Fruit fly (Drosophila melanogaster) whole organism, embryonic: ENCODE data around the gene CG16772.

ENCODE experiments used
- Adf1 ChIP-seq: fragments of 200-800 bp; sonication (Bioruptor generic); IDR thresholded peaks from 2 replicates; pipeline ENCODE4 v1.3.6; 2022; ENCODE audit warnings: missing biosample characterization, missing genetic modification characterization
- Antp ChIP-seq: fragments of 200-800 bp; sonication (Bioruptor generic); optimal IDR thresholded peaks from 3 replicates; lab custom pipeline; 2016; ENCODE audit warnings: missing biosample characterization, missing genetic modification characterization
- Awh ChIP-seq: fragments of 200-800 bp; sonication (Bioruptor generic); IDR thresholded peaks from 2 replicates; pipeline ENCODE4, ENCODE4 v1.3.6; 2022; ENCODE audit warnings: missing biosample characterization, missing genetic modification characterization
- Bdp1 ChIP-seq: fragments of 200-800 bp; sonication (Bioruptor generic); optimal IDR thresholded peaks from 3 replicates; lab custom pipeline; 2016; ENCODE audit warnings: missing biosample characterization, missing genetic modification characterization
- CG10274 ChIP-seq: fragments of 200-800 bp; sonication (Bioruptor generic); optimal IDR thresholded peaks from 3 replicates; lab custom pipeline; 2017; ENCODE audit warnings: missing biosample characterization, mild to moderate bottlenecking, missing genetic modification characterization
- CG11085 ChIP-seq: fragments of 200-800 bp; sonication (Bioruptor generic); IDR thresholded peaks from 2 replicates; pipeline ENCODE4 v1.3.6; 2022; ENCODE audit warnings: missing biosample characterization, missing genetic modification characterization
- CG11247 ChIP-seq: fragments of 200-800 bp; sonication (Bioruptor generic); IDR thresholded peaks from 2 replicates; pipeline ENCODE4 v1.3.6; 2022; ENCODE audit warnings: missing biosample characterization, missing genetic modification characterization
- CG12104 ChIP-seq: fragments of 200-800 bp; sonication (Bioruptor generic); optimal IDR thresholded peaks from 3 replicates; lab custom pipeline; 2016; ENCODE audit warnings: missing biosample characterization, missing genetic modification characterization
- CG13287 ChIP-seq: fragments of 200-800 bp; sonication (Bioruptor generic); IDR thresholded peaks from 2 replicates; pipeline ENCODE4 v1.3.6; 2022; ENCODE audit warnings: missing biosample characterization, missing genetic modification characterization; ENCODE audit not compliant: partially characterized antibody
- CG16815 ChIP-seq: fragments of 200-800 bp; sonication (Bioruptor generic); optimal IDR thresholded peaks from 3 replicates; lab custom pipeline; 2017; ENCODE audit warnings: missing biosample characterization, mild to moderate bottlenecking, missing genetic modification characterization
- CG18599 ChIP-seq: fragments of 200-800 bp; sonication (Bioruptor generic); optimal IDR thresholded peaks from 3 replicates; lab custom pipeline; 2017; ENCODE audit warnings: missing biosample characterization, missing genetic modification characterization, mild to moderate bottlenecking, moderate library complexity, missing genetic modification reagents
- CG18619 ChIP-seq: fragments of 200-800 bp; sonication (Bioruptor generic); optimal IDR thresholded peaks from 3 replicates; lab custom pipeline; 2017; ENCODE audit warnings: missing biosample characterization, mild to moderate bottlenecking, missing genetic modification characterization
- CG2712 ChIP-seq: fragments of 200-800 bp; optimal IDR thresholded peaks from 3 replicates; lab custom pipeline; 2019; ENCODE audit warnings: missing biosample characterization, mild to moderate bottlenecking, missing genetic modification characterization, moderate library complexity
- CG4404 ChIP-seq: fragments of 200-800 bp; sonication (Bioruptor generic); IDR thresholded peaks from 2 replicates; pipeline ENCODE4 v1.3.6; 2022; ENCODE audit warnings: missing biosample characterization, missing genetic modification characterization
- CG4820 ChIP-seq: fragments of 200-800 bp; sonication (Bioruptor generic); optimal IDR thresholded peaks from 3 replicates; lab custom pipeline; 2016; ENCODE audit warnings: missing biosample characterization, missing genetic modification characterization
- CG5953 ChIP-seq: fragments of 200-800 bp; sonication (Bioruptor generic); IDR thresholded peaks from 2 replicates; pipeline ENCODE4 v1.3.6; 2022; ENCODE audit warnings: missing biosample characterization, missing genetic modification characterization
- CG7987 ChIP-seq: fragments of 200-800 bp; sonication (Bioruptor generic); optimal IDR thresholded peaks from 2 replicates; lab custom pipeline; 2018; ENCODE audit warnings: missing biosample characterization, mild to moderate bottlenecking, missing genetic modification characterization, moderate library complexity
- CG9932 ChIP-seq: fragments of 200-800 bp; sonication (Bioruptor generic); IDR thresholded peaks from 2 replicates; pipeline ENCODE4 v1.3.6; 2022; ENCODE audit warnings: missing biosample characterization, missing genetic modification characterization
- Dref ChIP-seq: fragments of 200-800 bp; sonication (Bioruptor generic); IDR thresholded peaks from 2 replicates; pipeline ENCODE4 v1.3.6; 2022; ENCODE audit warnings: missing biosample characterization, missing genetic modification characterization
- E2f2 ChIP-seq: fragments of 200-800 bp; sonication (Bioruptor generic); IDR thresholded peaks from 2 replicates; pipeline ENCODE4 v1.3.6; 2022; ENCODE audit warnings: missing biosample characterization, missing genetic modification characterization
- Ets65A ChIP-seq: fragments of 200-800 bp; sonication (Bioruptor generic); peaks from one replicate; lab custom pipeline; 2016; ENCODE audit warnings: missing biosample characterization, missing genetic modification characterization
- Fer1 ChIP-seq: fragments of 200-800 bp; sonication (Bioruptor generic); optimal IDR thresholded peaks from 2 replicates; lab custom pipeline; 2017; ENCODE audit warnings: missing biosample characterization, mild to moderate bottlenecking, missing genetic modification characterization
- Med ChIP-seq: fragments of 200-800 bp; sonication (Bioruptor generic); peaks from one replicate; lab custom pipeline; 2016; ENCODE audit warnings: missing biosample characterization, missing genetic modification characterization, mild to moderate bottlenecking, inconsistent platforms, moderate library complexity
- NC2α ChIP-seq: fragments of 200-800 bp; sonication (Bioruptor generic); optimal IDR thresholded peaks from 2 replicates; lab custom pipeline; 2016; ENCODE audit warnings: missing biosample characterization, missing genetic modification characterization
- Neu2 ChIP-seq: fragments of 200-800 bp; sonication (Bioruptor generic); optimal IDR thresholded peaks from 3 replicates; lab custom pipeline; 2016; ENCODE audit warnings: missing biosample characterization, missing genetic modification characterization, borderline replicate concordance
- NfI ChIP-seq: fragments of 200-800 bp; sonication (Bioruptor generic); optimal IDR thresholded peaks from 3 replicates; lab custom pipeline; 2018; ENCODE audit warnings: missing biosample characterization, mild to moderate bottlenecking, missing genetic modification characterization, moderate library complexity
- Oaz ChIP-seq: fragments of 200-800 bp; sonication (Bioruptor generic); IDR thresholded peaks from 2 replicates; pipeline ENCODE4 v1.3.6; 2022; ENCODE audit warnings: missing biosample characterization, missing genetic modification characterization
- Rfx ChIP-seq: fragments of 200-800 bp; sonication (Bioruptor generic); IDR thresholded peaks from 2 replicates; pipeline ENCODE4 v1.3.6; 2022; ENCODE audit warnings: missing biosample characterization, missing genetic modification characterization
- Sin3A ChIP-seq: fragments of >200 bp; optimal IDR thresholded peaks from 2 replicates; lab custom pipeline; 2018
- al ChIP-seq: fragments of 200-800 bp; sonication (Bioruptor generic); IDR thresholded peaks from 2 replicates; pipeline ENCODE4 v1.3.6; 2022; ENCODE audit warnings: missing biosample characterization, missing genetic modification characterization
- btn ChIP-seq: fragments of 200-800 bp; sonication (Bioruptor generic); optimal IDR thresholded peaks from 2 replicates; lab custom pipeline; 2016; ENCODE audit warnings: missing biosample characterization, missing genetic modification characterization
- cato ChIP-seq: fragments of 200-800 bp; sonication (Bioruptor generic); optimal IDR thresholded peaks from 2 replicates; lab custom pipeline; 2016; ENCODE audit warnings: missing biosample characterization, missing genetic modification characterization, borderline replicate concordance
- crp ChIP-seq, 2 experiments: fragments of 200-800 bp; sonication (Bioruptor generic); optimal IDR thresholded peaks; 2 replicates in 1 of 2; 3 replicates in 1 of 2; lab custom pipeline; 2017; ENCODE audit warnings: missing biosample characterization in 2 of 2, missing genetic modification characterization in 2 of 2, mild to moderate bottlenecking in 1 of 2, moderate library complexity in 1 of 2
- dan ChIP-seq: fragments of 200-800 bp; sonication (Bioruptor generic); IDR thresholded peaks from 2 replicates; pipeline ENCODE4 v1.3.6; 2022; ENCODE audit warnings: missing biosample characterization, missing genetic modification characterization
- exex ChIP-seq: fragments of 200-800 bp; sonication (Bioruptor generic); optimal IDR thresholded peaks from 4 replicates; lab custom pipeline; 2018; ENCODE audit warnings: missing biosample characterization, mild to moderate bottlenecking, missing genetic modification characterization, moderate library complexity
- fd3F ChIP-seq: fragments of 200-800 bp; sonication (Bioruptor generic); optimal IDR thresholded peaks from 2 replicates; lab custom pipeline; 2018; ENCODE audit warnings: missing biosample characterization, mild to moderate bottlenecking, missing genetic modification characterization, moderate library complexity
- fu2 ChIP-seq: fragments of 200-800 bp; sonication (Bioruptor generic); optimal IDR thresholded peaks from 2 replicates; lab custom pipeline; 2016; ENCODE audit warnings: missing biosample characterization, missing genetic modification characterization
- inv ChIP-seq: fragments of 200-800 bp; sonication (Bioruptor generic); IDR thresholded peaks from 2 replicates; pipeline ENCODE4 v1.3.6; 2022; ENCODE audit warnings: missing biosample characterization, missing genetic modification characterization; ENCODE audit not compliant: partially characterized antibody
- mirr ChIP-seq: fragments of 200-800 bp; sonication (Bioruptor generic); optimal IDR thresholded peaks from 3 replicates; lab custom pipeline; 2018; ENCODE audit warnings: missing biosample characterization, mild to moderate bottlenecking, missing genetic modification characterization
- mld ChIP-seq: fragments of 200-800 bp; sonication (Bioruptor generic); IDR thresholded peaks from 3 replicates; pipeline ENCODE4 v1.3.6; 2022; ENCODE audit warnings: missing biosample characterization, missing genetic modification characterization; ENCODE audit not compliant: partially characterized antibody
- org-1 ChIP-seq: fragments of 200-800 bp; sonication (Bioruptor generic); optimal IDR thresholded peaks from 2 replicates; lab custom pipeline; 2017; ENCODE audit warnings: missing biosample characterization, missing genetic modification characterization
- p53 ChIP-seq: fragments of 200-800 bp; sonication (Bioruptor generic); optimal IDR thresholded peaks from 2 replicates; lab custom pipeline; 2016; ENCODE audit warnings: missing biosample characterization, missing genetic modification characterization
- pan ChIP-seq, 4 experiments: fragments of >200 bp in 3 of 4; fragments of 200-800 bp in 1 of 4; sonication (Bioruptor generic) in 1 of 4; optimal IDR thresholded peaks in 3 of 4; IDR thresholded peaks in 1 of 4; 2 replicates each; pipeline versions ENCODE4 v1.3.6 to Lab custom; 2017 to 2022; ENCODE audit warnings: missing biosample characterization in 2 of 4, missing genetic modification characterization in 2 of 4, mixed read lengths in 1 of 4
- sc ChIP-seq, 3 experiments: fragments of >200 bp in 2 of 3; fragments of 200-800 bp in 1 of 3; sonication (Bioruptor generic) in 1 of 3; optimal IDR thresholded peaks; 2 replicates in 2 of 3; 3 replicates in 1 of 3; lab custom pipeline; 2017; ENCODE audit warnings: mild to moderate bottlenecking in 1 of 3, missing biosample characterization in 1 of 3, missing genetic modification characterization in 1 of 3, missing genetic modification reagents in 1 of 3
- sug ChIP-seq: fragments of 200-800 bp; optimal IDR thresholded peaks from 2 replicates; lab custom pipeline; 2019; ENCODE audit warnings: missing biosample characterization, mild to moderate bottlenecking, missing genetic modification characterization, moderate library complexity
- tap ChIP-seq: fragments of 200-800 bp; optimal IDR thresholded peaks from 3 replicates; lab custom pipeline; 2019; ENCODE audit warnings: missing biosample characterization, mild to moderate bottlenecking, missing genetic modification characterization, moderate library complexity
- toy ChIP-seq: fragments of 200-800 bp; sonication (Bioruptor generic); IDR thresholded peaks from 2 replicates; pipeline ENCODE4 v1.3.6; 2022; ENCODE audit warnings: missing biosample characterization, missing genetic modification characterization
- unpg ChIP-seq: fragments of 200-800 bp; sonication (Bioruptor generic); optimal IDR thresholded peaks from 3 replicates; lab custom pipeline; 2018; ENCODE audit warnings: missing biosample characterization, mild to moderate bottlenecking, missing genetic modification characterization, moderate library complexity
- usp ChIP-seq: fragments of >200 bp; optimal IDR thresholded peaks from 2 replicates; lab custom pipeline; 2017; ENCODE audit warnings: missing biosample characterization, missing genetic modification characterization
- wdn ChIP-seq: fragments of 200-800 bp; sonication (Bioruptor generic); IDR thresholded peaks from 2 replicates; pipeline ENCODE4 v1.3.6; 2022; ENCODE audit warnings: missing biosample characterization, missing genetic modification characterization
- zf30C ChIP-seq: fragments of 200-800 bp; sonication (Bioruptor generic); optimal IDR thresholded peaks from 3 replicates; lab custom pipeline; 2018; ENCODE audit warnings: missing biosample characterization, mild to moderate bottlenecking, missing genetic modification characterization

CG16772 gene

DNA sequence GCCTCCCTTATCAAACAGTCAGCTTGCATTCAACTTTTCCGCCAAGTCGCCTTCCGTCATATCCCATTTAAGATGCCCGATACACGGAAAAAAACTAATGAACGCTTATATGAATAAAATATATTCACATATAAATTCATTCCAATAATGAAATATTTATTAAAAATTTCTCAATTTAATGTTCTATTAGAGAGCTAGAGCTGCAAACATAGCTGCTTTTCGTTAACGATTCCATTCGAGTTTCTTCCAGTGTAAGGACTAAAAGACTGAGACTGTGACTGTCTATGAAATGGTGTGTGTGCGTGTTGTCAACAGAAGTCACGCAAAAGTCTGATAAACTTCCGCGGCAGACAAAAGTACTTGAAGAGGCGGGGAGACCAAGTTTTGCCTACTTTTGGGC lies 32.4 kb upstream of the CG16772 start (continued):
- TF ChIP-seq CG5953 (GFP tag; lab: Robert Waterston, UW) (no peak), org-1 (GFP tag; lab: Kevin White, UChicago) (no peak), p53 (GFP tag; lab: Kevin White, UChicago) (no peak), E2f2 (GFP tag; lab: Robert Waterston, UW) (0 out of 2 replicates have a peak, but pooled peaks have one; percentile 24), exex (tag; lab: Kevin White, UChicago) (peak; percentile 6), NfI (GFP tag; lab: Kevin White, UChicago) (peak; percentile 42), Med (peak; percentile 64), CG11085 (GFP tag; lab: Robert Waterston, UW) (no peak), Oaz (no peak), btn (GFP tag; lab: Kevin White, UChicago) (no peak), CG10274 (peak; percentile 7), CG12104 (GFP tag; lab: Kevin White, UChicago) (no peak), unpg (GFP tag; lab: Kevin White, UChicago) (peak; percentile 42), Dref (no peak), CG9932 (GFP tag; lab: Robert Waterston, UW) (peak; percentile 16; the same call in 1 of the 2 replicates), al (no peak), Awh (0 out of 2 replicates have a peak, but pooled peaks have one; percentile 35), usp (GFP tag; lab: Kevin White, UChicago) (no peak), CG11247 (GFP tag; lab: Robert Waterston, UW) (no peak), CG4404 (GFP tag; lab: Robert Waterston, UW) (no peak), toy (GFP tag; lab: Robert Waterston, UW) (no peak), NC2α (no peak), Rfx (GFP tag; lab: Robert Waterston, UW) (peak; percentile 55), Fer1 (peak; percentile 78), Ets65A (GFP tag; lab: Kevin White, UChicago) (no peak), sug (tag; lab: Kevin White, UChicago) (no peak), pan (optimal IDR thresholded peaks at IDR 0.05; lab: Kevin White, UChicago) (no peak), pan (GFP tag; optimal IDR thresholded peaks at IDR 0.05 in 1 of 2, IDR thresholded peaks at IDR 0.05 in 1 of 2) (peak in 1 of 2 experiments; percentile 48), CG18619 (GFP tag; lab: Kevin White, UChicago) (peak; percentile 29), CG4820 (GFP tag; lab: Kevin White, UChicago) (no peak), wdn (peak; percentile 4; the same call in 1 of the 2 replicates), mld (no peak), Neu2 (GFP tag; lab: Kevin White, UChicago) (no peak), sc (optimal IDR thresholded peaks at IDR 0.05; lab: Kevin White, UChicago) (no peak), sc (GFP tag; optimal IDR thresholded peaks at IDR 0.05; lab: Kevin White, UChicago) (no peak), fu2 (GFP tag; lab: Kevin White, UChicago) (no peak), fd3F (GFP tag; lab: Kevin White, UChicago) (peak; percentile 34), Adf1 (GFP tag; lab: Robert Waterston, UW) (no peak), dan (GFP tag; lab: Robert Waterston, UW) (no peak), Antp (GFP tag; lab: Kevin White, UChicago) (no peak), Bdp1 (GFP tag; lab: Kevin White, UChicago) (no peak), CG18599 (GFP tag; lab: Kevin White, UChicago) (peak; percentile 82), crp (GFP tag; optimal IDR thresholded peaks at IDR 0.05; lab: Kevin White, UChicago) (no peak), CG2712 (tag; lab: Kevin White, UChicago) (no peak), zf30C (GFP tag; lab: Kevin White, UChicago) (no peak), Sin3A (lab: Kevin White, UChicago) (no peak), CG13287 (no peak), inv (GFP tag; lab: Robert Waterston, UW) (no peak), mirr (no peak), CG7987 (GFP tag; lab: Kevin White, UChicago) (no peak), CG16815 (peak; percentile 15), cato (GFP tag; lab: Kevin White, UChicago) (no peak), tap (tag; lab: Kevin White, UChicago) (peak; percentile 28)
